Worm (Caenorhabditis elegans) whole organism, mixed stage, embryonic: Measurements from ENCODE around the gene sru-3.

Experiments
- bed-3 ChIP-seq: fragments of 200-800 bp; sonication (Bioruptor generic); optimal IDR thresholded peaks from 3 replicates; lab custom pipeline; 2018; ENCODE audit warnings: mild to moderate bottlenecking, missing genetic modification characterization, moderate library complexity, missing compliant biosample characterization
- ces-1 ChIP-seq: fragments of 150-350 bp; optimal IDR thresholded peaks from 2 replicates; lab custom pipeline; 2014; ENCODE audit warnings: missing biosample characterization, missing genetic modification reagents, missing genetic modification characterization
- nhr-12 ChIP-seq: fragments of 150-350 bp; optimal IDR thresholded peaks from 2 replicates; lab custom pipeline; 2014; ENCODE audit warnings: missing biosample characterization, missing genetic modification characterization
- nhr-237 ChIP-seq: fragments of 150-350 bp; optimal IDR thresholded peaks from 2 replicates; lab custom pipeline; 2014; ENCODE audit warnings: missing biosample characterization, missing genetic modification characterization
- snpc-4 ChIP-seq: fragments of 150-350 bp; optimal IDR thresholded peaks from 2 replicates; lab custom pipeline; 2014; ENCODE audit warnings: missing biosample characterization, missing genetic modification characterization
- unc-39 ChIP-seq: fragments of 150-350 bp; optimal IDR thresholded peaks from 2 replicates; lab custom pipeline; 2014; ENCODE audit warnings: missing biosample characterization, missing genetic modification characterization

DNA sequence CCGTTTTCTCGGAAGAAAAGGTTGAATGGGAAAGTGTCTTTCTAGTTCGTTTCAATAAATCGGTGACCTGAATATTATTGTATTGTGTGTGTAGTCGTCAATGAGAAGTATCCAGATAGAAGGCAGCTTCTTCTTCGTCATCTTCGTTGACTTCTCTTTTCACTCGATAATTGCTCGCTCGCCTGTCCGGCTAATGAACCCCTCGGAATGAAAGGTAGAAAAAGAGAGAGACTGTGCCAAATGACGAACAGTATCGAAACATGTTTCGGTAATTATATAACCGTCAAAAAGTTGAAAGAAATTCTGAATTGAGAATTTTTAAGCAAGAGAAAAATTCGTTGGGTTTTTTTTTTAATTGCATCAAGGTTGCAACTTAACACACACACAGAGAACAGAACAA is 39.0 kb upstream of the sru-3 start, which contains the start of gene cutl-17:
- no peak for TF ChIP-seq ces-1
- no peak for TF ChIP-seq unc-39 (tag; lab: Kevin White, UChicago)
- TF ChIP-seq bed-3 (GFP tag; lab: Kevin White, UChicago) = no peak
- TF ChIP-seq nhr-12 (tag; lab: Kevin White, UChicago) = no peak
- TF ChIP-seq snpc-4 = no peak
- TF ChIP-seq nhr-237 (tag; lab: Kevin White, UChicago) = no peak
